Worm (Caenorhabditis elegans) whole organism, young adult: ENCODE results near the gene ZK507.1.
A peak's percentile ranks its signal among the peaks of the same experiment; 100 is the strongest.

ENCODE experiments used
- C17E4.6 ChIP-seq: fragments of 200-800 bp; sonication (Bioruptor generic); IDR thresholded peaks from 2 replicates; pipeline ENCODE4 v1.3.6; 2022; ENCODE audit warnings: missing genetic modification reagents, missing genetic modification characterization, missing compliant biosample characterization
- F10E7.11 ChIP-seq: sonication (generic microtip); optimal IDR thresholded peaks from 2 replicates; lab custom pipeline; 2017; ENCODE audit warnings: mild to moderate bottlenecking, missing genetic modification characterization, moderate library complexity, missing compliant biosample characterization
- K11D2.4 ChIP-seq: fragments of 200-800 bp; sonication (Bioruptor generic); IDR thresholded peaks from 2 replicates; pipeline ENCODE4 v1.3.6; 2022; ENCODE audit warnings: missing genetic modification reagents, missing genetic modification characterization, missing compliant biosample characterization
- K12H6.12 ChIP-seq: fragments of 200-800 bp; sonication (Bioruptor generic); optimal IDR thresholded peaks from 2 replicates; lab custom pipeline; 2018; ENCODE audit warnings: mild to moderate bottlenecking, missing genetic modification characterization, missing compliant biosample characterization
- Y53G8AR.9 ChIP-seq: fragments of 200-800 bp; sonication (Bioruptor generic); conservative IDR thresholded peaks from 2 replicates; pipeline ENCODE4 v1.3.6; 2022; ENCODE audit warnings: missing genetic modification reagents, missing genetic modification characterization, missing compliant biosample characterization
- Y56A3A.18 ChIP-seq: fragments of 200-800 bp; sonication (Bioruptor generic); IDR thresholded peaks from 2 replicates; pipeline ENCODE4 v1.3.6; 2022; ENCODE audit warnings: missing genetic modification reagents, missing genetic modification characterization, missing compliant biosample characterization
- Y79H2A.3 ChIP-seq: fragments of 200-800 bp; sonication (Bioruptor generic); conservative IDR thresholded peaks from 2 replicates; pipeline ENCODE4 v1.3.6; 2022; ENCODE audit warnings: missing genetic modification reagents, missing genetic modification characterization, missing compliant biosample characterization
- aptf-2 ChIP-seq: fragments of 200-800 bp; sonication (Bioruptor generic); conservative IDR thresholded peaks from 2 replicates; pipeline ENCODE4 v1.3.6; 2022; ENCODE audit warnings: missing genetic modification reagents, missing genetic modification characterization, missing compliant biosample characterization
- atf-7 ChIP-seq: sonication (generic microtip); optimal IDR thresholded peaks from 2 replicates; lab custom pipeline; 2017; ENCODE audit warnings: mild to moderate bottlenecking, missing genetic modification characterization, missing compliant biosample characterization
- athp-1 ChIP-seq: sonication (generic microtip); optimal IDR thresholded peaks from 2 replicates; lab custom pipeline; 2017; ENCODE audit warnings: mild to moderate bottlenecking, missing genetic modification characterization, missing compliant biosample characterization
- attf-3 ChIP-seq: fragments of 200-800 bp; sonication (Bioruptor generic); conservative IDR thresholded peaks from 2 replicates; pipeline ENCODE4 v1.3.6; 2022; ENCODE audit warnings: missing genetic modification reagents, missing genetic modification characterization, missing compliant biosample characterization
- cebp-1 ChIP-seq, 2 experiments: fragments of 200-800 bp in 1 of 2; sonication (Bioruptor generic) in 1 of 2; sonication (generic microtip) in 1 of 2; IDR thresholded peaks in 1 of 2; optimal IDR thresholded peaks in 1 of 2; 2 replicates each; pipeline versions ENCODE4 v1.3.6 to Lab custom; 2017 to 2022; ENCODE audit warnings: missing compliant biosample characterization in 2 of 2, missing genetic modification characterization in 2 of 2, mild to moderate bottlenecking in 1 of 2, missing genetic modification reagents in 1 of 2, moderate library complexity in 1 of 2
- dpff-1 ChIP-seq: sonication (generic microtip); optimal IDR thresholded peaks from 2 replicates; lab custom pipeline; 2017; ENCODE audit warnings: mild to moderate bottlenecking, missing genetic modification characterization, missing compliant biosample characterization
- dpl-1 ChIP-seq: fragments of 150-350 bp; optimal IDR thresholded peaks from 2 replicates; lab custom pipeline; 2014; ENCODE audit warnings: missing biosample characterization, missing genetic modification reagents, missing genetic modification characterization
- efl-1 ChIP-seq: fragments of 150-350 bp; optimal IDR thresholded peaks from 2 replicates; lab custom pipeline; 2014; ENCODE audit warnings: missing biosample characterization, missing genetic modification reagents, missing genetic modification characterization
- fkh-3 ChIP-seq: sonication (generic microtip); optimal IDR thresholded peaks from 2 replicates; lab custom pipeline; 2016; ENCODE audit warnings: mild to moderate bottlenecking, missing genetic modification characterization, missing compliant biosample characterization
- him-1 ChIP-seq: sonication (generic microtip); optimal IDR thresholded peaks from 2 replicates; lab custom pipeline; 2016; ENCODE audit warnings: missing genotype, missing genetic modification reagents, missing genetic modification characterization, missing compliant biosample characterization
- hlh-12 ChIP-seq: sonication (generic microtip); optimal IDR thresholded peaks from 2 replicates; lab custom pipeline; 2016; ENCODE audit warnings: missing genetic modification characterization, missing compliant biosample characterization
- hlh-26 ChIP-seq: fragments of 200-800 bp; sonication (Bioruptor generic); conservative IDR thresholded peaks from 2 replicates; pipeline ENCODE4 v1.3.6; 2022; ENCODE audit warnings: missing genetic modification reagents, missing genetic modification characterization, missing compliant biosample characterization
- hrde-1 ChIP-seq: sonication (generic microtip); optimal IDR thresholded peaks from 2 replicates; lab custom pipeline; 2016; ENCODE audit warnings: missing genetic modification characterization, mild to moderate bottlenecking, missing compliant biosample characterization, moderate library complexity, missing genotype, missing genetic modification reagents, borderline replicate concordance
- lag-1 ChIP-seq: fragments of 200-800 bp; sonication (Bioruptor generic); IDR thresholded peaks from 2 replicates; pipeline ENCODE4 v1.3.6; 2022; ENCODE audit warnings: missing genetic modification reagents, missing genetic modification characterization, missing compliant biosample characterization
- let-526 ChIP-seq: fragments of 200-800 bp; sonication (Bioruptor generic); IDR thresholded peaks from 2 replicates; pipeline ENCODE4 v1.3.6; 2022; ENCODE audit warnings: missing genetic modification reagents, missing genetic modification characterization, missing compliant biosample characterization
- lin-26 ChIP-seq: fragments of 200-800 bp; sonication (Bioruptor generic); IDR thresholded peaks from 2 replicates; pipeline ENCODE4 v1.3.6; 2022; ENCODE audit warnings: missing genetic modification reagents, missing genetic modification characterization, missing compliant biosample characterization
- lir-1 ChIP-seq: fragments of 200-800 bp; sonication (Bioruptor generic); conservative IDR thresholded peaks from 2 replicates; pipeline ENCODE4 v1.3.6; 2022; ENCODE audit warnings: missing genetic modification reagents, missing genetic modification characterization, missing compliant biosample characterization
- madf-10 ChIP-seq: sonication (generic microtip); optimal IDR thresholded peaks from 2 replicates; lab custom pipeline; 2016; ENCODE audit warnings: mild to moderate bottlenecking, missing genetic modification characterization, missing compliant biosample characterization
- madf-6 ChIP-seq: fragments of 200-800 bp; sonication (Bioruptor generic); IDR thresholded peaks from 2 replicates; pipeline ENCODE4 v1.3.6; 2022; ENCODE audit warnings: missing genetic modification reagents, missing genetic modification characterization, missing compliant biosample characterization
- madf-8 ChIP-seq: fragments of 200-800 bp; sonication (Bioruptor generic); conservative IDR thresholded peaks from 2 replicates; pipeline ENCODE4 v1.3.6; 2022; ENCODE audit warnings: missing genetic modification reagents, missing genetic modification characterization, missing compliant biosample characterization
- mes-4 ChIP-seq: sonication (generic microtip); optimal IDR thresholded peaks from 2 replicates; lab custom pipeline; 2016; ENCODE audit warnings: missing genotype, missing genetic modification characterization, missing compliant biosample characterization
- nfyb-1 ChIP-seq: fragments of 200-800 bp; sonication (Bioruptor generic); IDR thresholded peaks from 2 replicates; pipeline ENCODE4 v1.3.6; 2022; ENCODE audit warnings: missing genetic modification reagents, missing genetic modification characterization, missing compliant biosample characterization
- nhr-27 ChIP-seq: fragments of 200-800 bp; sonication (Bioruptor generic); optimal IDR thresholded peaks from 2 replicates; lab custom pipeline; 2018; ENCODE audit warnings: mild to moderate bottlenecking, missing genetic modification characterization, moderate library complexity, missing compliant biosample characterization
- rcor-1 ChIP-seq: fragments of 200-800 bp; sonication (Bioruptor generic); IDR thresholded peaks from 2 replicates; pipeline ENCODE4 v1.3.6; 2022; ENCODE audit warnings: missing genetic modification reagents, missing genetic modification characterization, missing compliant biosample characterization
- sea-2 ChIP-seq: fragments of 200-800 bp; sonication (Bioruptor generic); IDR thresholded peaks from 2 replicates; pipeline ENCODE4 v1.3.6; 2022; ENCODE audit warnings: missing genetic modification characterization, missing compliant biosample characterization
- snpc-3.4 ChIP-seq: sonication (generic microtip); optimal IDR thresholded peaks from 2 replicates; lab custom pipeline; 2017; ENCODE audit warnings: missing genetic modification characterization, mild to moderate bottlenecking, missing compliant biosample characterization, antibody characterized with exemption, moderate library complexity, missing genotype, missing genetic modification reagents
- somi-1 ChIP-seq: fragments of 200-800 bp; sonication (Bioruptor generic); optimal IDR thresholded peaks from 2 replicates; lab custom pipeline; 2018; ENCODE audit warnings: mild to moderate bottlenecking, missing genetic modification characterization, missing compliant biosample characterization
- xnd-1 ChIP-seq: sonication (generic microtip); optimal IDR thresholded peaks from 2 replicates; lab custom pipeline; 2016; ENCODE audit warnings: missing genotype, missing genetic modification reagents, missing genetic modification characterization, missing compliant biosample characterization
- zim-3 ChIP-seq: sonication (generic microtip); optimal IDR thresholded peaks from 2 replicates; lab custom pipeline; 2017; ENCODE audit warnings: mild to moderate bottlenecking, missing genetic modification characterization, moderate library complexity, missing compliant biosample characterization
- ztf-18 ChIP-seq: sonication (generic microtip); optimal IDR thresholded peaks from 2 replicates; lab custom pipeline; 2016; ENCODE audit warnings: missing genotype, mild to moderate bottlenecking, missing genetic modification characterization, missing compliant biosample characterization
- ztf-25 ChIP-seq: fragments of 200-800 bp; sonication (Bioruptor generic); IDR thresholded peaks from 2 replicates; pipeline ENCODE4 v1.3.6; 2022; ENCODE audit warnings: missing genetic modification reagents, missing genetic modification characterization, missing compliant biosample characterization

ZK507.1 gene

ce11 chrIII:9110270-9110669 is 9.2 kb upstream of the ZK507.1 start:
- TF ChIP-seq atf-7 (tag; lab: Kevin White, UChicago), result no peak
- no peak for TF ChIP-seq nfyb-1 (GFP tag; lab: Robert Waterston, UW)
- TF ChIP-seq madf-6, result peak; percentile 77
- 0 out of 2 replicates have a peak, but pooled peaks have one; percentile 10 for TF ChIP-seq rcor-1 (GFP tag; lab: Robert Waterston, UW)
- peak; percentile 62 for TF ChIP-seq efl-1
- peak; percentile 42 for TF ChIP-seq xnd-1 (tag; lab: Kevin White, UChicago)
- TF ChIP-seq nhr-27 (tag; lab: Kevin White, UChicago), result no peak
- TF ChIP-seq athp-1 (tag; lab: Kevin White, UChicago), result no peak
- peak; percentile 4; the same call in 1 of the 2 replicates for TF ChIP-seq madf-8 (GFP tag; lab: Robert Waterston, UW)

ce11 chrIII:9109726-9110125 is 8.6 kb upstream of the ZK507.1 start:
- TF ChIP-seq Y56A3A.18 (GFP tag; lab: Robert Waterston, UW) (no peak), ztf-25 (GFP tag; lab: Robert Waterston, UW) (no peak), nhr-27 (tag; lab: Kevin White, UChicago) (no peak), him-1 (no peak), Y79H2A.3 (GFP tag; lab: Robert Waterston, UW) (no peak), lag-1 (GFP tag; lab: Robert Waterston, UW) (no peak), F10E7.11 (tag; lab: Kevin White, UChicago) (no peak), cebp-1 (GFP tag; IDR thresholded peaks at IDR 0.05; lab: Robert Waterston, UW) (no peak), cebp-1 (tag; optimal IDR thresholded peaks at IDR 0.05; lab: Kevin White, UChicago) (no peak), C17E4.6 (no peak), ztf-18 (tag; lab: Kevin White, UChicago) (no peak), xnd-1 (tag; lab: Kevin White, UChicago) (no peak), snpc-3.4 (tag; lab: Kevin White, UChicago) (no peak), K12H6.12 (no peak), madf-10 (no peak)

- TF ChIP-seq hlh-26, result no peak
- no peak for TF ChIP-seq zim-3 (tag; lab: Kevin White, UChicago)
- no peak for TF ChIP-seq sea-2 (GFP tag; lab: Robert Waterston, UW)
- TF ChIP-seq madf-6, result peak; percentile 8; the same call in 1 of the 2 replicates
- no peak for TF ChIP-seq lir-1 (GFP tag; lab: Robert Waterston, UW)
- no peak for TF ChIP-seq attf-3 (GFP tag; lab: Robert Waterston, UW)
- TF ChIP-seq hlh-12 (tag; lab: Kevin White, UChicago), result no peak
Observed at ce11 chrIII:9109172-9109571, 8.1 kb upstream of the ZK507.1 start, which contains the start of gene cya-1. Gene cya-1, minus strand, starts transcription at chrIII:9109272.

- TF ChIP-seq aptf-2 (GFP tag; lab: Robert Waterston, UW) (no peak), K11D2.4 (no peak), Y53G8AR.9 (GFP tag; lab: Robert Waterston, UW) (no peak), hrde-1 (tag; lab: Kevin White, UChicago) (no peak), mes-4 (tag; lab: Kevin White, UChicago) (no peak), fkh-3 (tag; lab: Kevin White, UChicago) (no peak), dpff-1 (tag; lab: Kevin White, UChicago) (no peak), somi-1 (no peak), let-526 (no peak), nhr-27 (tag; lab: Kevin White, UChicago) (no peak), hlh-12 (tag; lab: Kevin White, UChicago) (no peak), madf-6 (no peak), dpl-1 (GFP tag; lab: Kevin White, UChicago) (no peak), lin-26 (GFP tag; lab: Robert Waterston, UW) (no peak)
Observed at ce11 chrIII:9105653-9106052, 4.5 kb upstream of the ZK507.1 start.
